Worm (Caenorhabditis elegans) whole organism, midembryonic: ENCODE data around the gene F46C5.10.

Source experiments
- T22C8.4 ChIP-seq: fragments of 200-800 bp; sonication (Bioruptor generic); IDR thresholded peaks from 2 replicates; pipeline ENCODE4 v1.3.6; 2022; ENCODE audit warnings: missing genetic modification characterization, missing compliant biosample characterization
- cog-1 ChIP-seq: sonication (generic microtip); optimal IDR thresholded peaks from 2 replicates; lab custom pipeline; 2016; ENCODE audit warnings: missing genetic modification characterization, missing compliant biosample characterization
- klf-2 ChIP-seq: fragments of 200-800 bp; sonication (Bioruptor generic); conservative IDR thresholded peaks from 2 replicates; pipeline ENCODE4 v1.3.6; 2022; ENCODE audit warnings: missing genetic modification reagents, missing genetic modification characterization, missing compliant biosample characterization
- med-1 ChIP-seq: sonication (generic microtip); optimal IDR thresholded peaks from 2 replicates; lab custom pipeline; 2017; ENCODE audit warnings: missing genetic modification characterization, mild to moderate bottlenecking, missing compliant biosample characterization, antibody characterized with exemption, missing genetic modification reagents; ENCODE audit not compliant: insufficient read depth
- tab-1 ChIP-seq: fragments of 200-800 bp; sonication (Bioruptor generic); IDR thresholded peaks from 2 replicates; pipeline ENCODE4 v1.3.6; 2022; ENCODE audit warnings: missing genetic modification characterization, missing compliant biosample characterization
- ztf-23 ChIP-seq: fragments of 200-800 bp; sonication (Bioruptor generic); IDR thresholded peaks from 2 replicates; pipeline ENCODE4 v1.3.6; 2022; ENCODE audit warnings: missing genetic modification reagents, missing genetic modification characterization, missing compliant biosample characterization
- ztf-29 ChIP-seq: fragments of 200-800 bp; sonication (Bioruptor generic); IDR thresholded peaks from 2 replicates; pipeline ENCODE4 v1.3.6; 2022; ENCODE audit warnings: missing genetic modification reagents, missing genetic modification characterization, missing compliant biosample characterization

DNA sequence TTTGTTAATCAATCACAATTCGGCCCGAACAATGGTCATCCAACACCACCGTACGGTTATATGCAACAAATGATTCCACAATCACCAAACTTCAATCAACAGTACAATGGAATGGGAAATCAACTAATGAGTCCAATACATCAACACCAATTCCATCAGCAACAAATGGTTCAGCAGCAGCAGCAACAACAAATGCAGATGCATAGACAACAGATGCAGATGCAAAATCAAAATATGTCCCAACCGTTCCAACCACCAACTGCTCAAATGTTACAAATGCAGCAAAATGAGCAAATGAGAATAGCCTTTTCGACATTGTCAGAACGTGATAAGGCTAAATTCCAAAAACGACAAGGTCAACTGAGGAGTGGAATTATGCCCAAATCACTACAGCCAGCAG is 42.3 kb downstream of the F46C5.10 start:
- TF ChIP-seq cog-1 (tag; lab: Kevin White, UChicago) (no peak), ztf-29 (GFP tag; lab: Robert Waterston, UW) (no peak), med-1 (GFP tag; lab: Kevin White, UChicago) (no peak), T22C8.4 (GFP tag; lab: Robert Waterston, UW) (no peak), tab-1 (GFP tag; lab: Robert Waterston, UW) (no peak), ztf-23 (no peak), klf-2 (no peak)
